Fruit fly (Drosophila melanogaster): ENCODE results near the gene CG14292.
A peak's percentile ranks its signal among the peaks of the same experiment; 100 is the strongest.

- TF ChIP-seq Blimp-1 (GFP tag; optimal IDR thresholded peaks at IDR 0.05) (no peak), CG6276 (GFP tag; optimal IDR thresholded peaks at IDR 0.05) (no peak), CG11762 (GFP tag; optimal IDR thresholded peaks at IDR 0.05; ENCODE audit: insufficient read depth) (no peak), CG7368 (GFP tag; optimal IDR thresholded peaks at IDR 0.05) (no peak), Sox15 (GFP tag; optimal IDR thresholded peaks at IDR 0.05) (no peak), CG9139 (GFP tag; optimal IDR thresholded peaks at IDR 0.05) (no peak), Sox14 (GFP tag; optimal IDR thresholded peaks at IDR 0.05) (no peak), Sox102F (GFP tag; optimal IDR thresholded peaks at IDR 0.05) (peak; percentile 28)
Measured at dm6 chr3R:18923802-18924635, 18.6 kb upstream of the CG14292 start.

All from whole organism, prepupa.